Worm (Caenorhabditis elegans): ENCODE data around the gene cec-5.

The cec-5 gene

ce11 chrIV:7623868-7624267, 44.0 kb upstream of the cec-5 start (continued):
- no peak for TF ChIP-seq dpl-1 (GFP tag; optimal IDR thresholded peaks at IDR 0.05)
- no peak for TF ChIP-seq nhr-19 (GFP tag; conservative IDR thresholded peaks at IDR 0.05)
- TF ChIP-seq nhr-47 (tag; optimal IDR thresholded peaks at IDR 0.05), result peak; percentile 31
- TF ChIP-seq pax-3 (tag; optimal IDR thresholded peaks at IDR 0.05), result no peak
- TF ChIP-seq lin-14 (GFP tag; optimal IDR thresholded peaks at IDR 0.05), result peak; percentile 63
- no peak for TF ChIP-seq ceh-63 (GFP tag; optimal IDR thresholded peaks at IDR 0.05)
- no peak for TF ChIP-seq hlh-17 (GFP tag; optimal IDR thresholded peaks at IDR 0.05; ENCODE audit: borderline replicate concordance)
- no peak for TF ChIP-seq zip-4 (GFP tag; optimal IDR thresholded peaks at IDR 0.05)
- TF ChIP-seq aly-2 (tag; optimal IDR thresholded peaks at IDR 0.05), result peak; percentile 81
- no peak for TF ChIP-seq sptf-1 (tag; optimal IDR thresholded peaks at IDR 0.05)
- TF ChIP-seq ceh-82 (tag; optimal IDR thresholded peaks at IDR 0.05), result peak in 1 of 3 experiments; percentile 20
- no peak for TF ChIP-seq pag-3 (tag; optimal IDR thresholded peaks at IDR 0.05; ENCODE audit: borderline replicate concordance, insufficient read depth)
- TF ChIP-seq hpl-2 (GFP tag; optimal IDR thresholded peaks at IDR 0.05), result no peak
- no peak for TF ChIP-seq nhr-90 (tag; optimal IDR thresholded peaks at IDR 0.05; ENCODE audit: poor library complexity)
- no peak for TF ChIP-seq mdl-1 (tag; optimal IDR thresholded peaks at IDR 0.05)
- TF ChIP-seq ceh-90 (tag; optimal IDR thresholded peaks at IDR 0.05), result no peak
- TF ChIP-seq sox-4 (tag; optimal IDR thresholded peaks at IDR 0.05), result no peak
- no peak for TF ChIP-seq elt-3 (tag; optimal IDR thresholded peaks at IDR 0.05)
- TF ChIP-seq ceh-88 (GFP tag; IDR thresholded peaks at IDR 0.05), result no peak
- TF ChIP-seq nhr-11 (tag; optimal IDR thresholded peaks at IDR 0.05), result no peak
- no peak for TF ChIP-seq egl-27 (tag; optimal IDR thresholded peaks at IDR 0.05)
- TF ChIP-seq lsy-2 (tag; optimal IDR thresholded peaks at IDR 0.05), result peak in 1 of 2 experiments; percentile 3
- TF ChIP-seq nhr-28 (tag; optimal IDR thresholded peaks at IDR 0.05), result no peak
- no peak for TF ChIP-seq elt-2 (tag; optimal IDR thresholded peaks at IDR 0.05)
- TF ChIP-seq fkh-8 (tag; optimal IDR thresholded peaks at IDR 0.05), result no peak
- no peak for TF ChIP-seq nhr-20 (tag; optimal IDR thresholded peaks at IDR 0.05)
- no peak for TF ChIP-seq lin-39 (tag; optimal IDR thresholded peaks at IDR 0.05)
- TF ChIP-seq nhr-77 (tag; optimal IDR thresholded peaks at IDR 0.05), result no peak
- no peak for TF ChIP-seq fkh-4 (tag; optimal IDR thresholded peaks at IDR 0.05; ENCODE audit: borderline replicate concordance)
- no peak for TF ChIP-seq tbx-2 (tag; optimal IDR thresholded peaks at IDR 0.05)
- no peak for TF ChIP-seq ztf-4 (tag; optimal IDR thresholded peaks at IDR 0.05)
- TF ChIP-seq ama-1 (optimal IDR thresholded peaks at IDR 0.05), result no peak
- TF ChIP-seq zag-1 (tag; optimal IDR thresholded peaks at IDR 0.05), result no peak
- no peak for TF ChIP-seq ceh-8 (GFP tag; optimal IDR thresholded peaks at IDR 0.05)
- no peak for TF ChIP-seq alr-1 (tag; optimal IDR thresholded peaks at IDR 0.05; ENCODE audit: borderline replicate concordance)
- TF ChIP-seq nhr-237 (tag; optimal IDR thresholded peaks at IDR 0.05), result no peak
- TF ChIP-seq mef-2 (tag; optimal IDR thresholded peaks at IDR 0.05), result no peak
- no peak for TF ChIP-seq mep-1 (tag; optimal IDR thresholded peaks at IDR 0.05)
- TF ChIP-seq unc-86 (tag; optimal IDR thresholded peaks at IDR 0.05), result peak; percentile 71
- TF ChIP-seq nhr-76 (tag; optimal IDR thresholded peaks at IDR 0.05), result no peak
- TF ChIP-seq nhr-12 (tag; optimal IDR thresholded peaks at IDR 0.05), result no peak
- TF ChIP-seq efl-1 (optimal IDR thresholded peaks at IDR 0.05), result peak in 1 of 2 experiments; percentile 11
- TF ChIP-seq efl-1 (GFP tag; optimal IDR thresholded peaks at IDR 0.05 in 1 of 2), result no peak
- TF ChIP-seq unc-62 (GFP tag; optimal IDR thresholded peaks at IDR 0.05), result no peak
- TF ChIP-seq Y116A8C.19 (tag; optimal IDR thresholded peaks at IDR 0.05; ENCODE audit: borderline replicate concordance), result no peak
- TF ChIP-seq irx-1 (tag; optimal IDR thresholded peaks at IDR 0.05), result no peak
- TF ChIP-seq lin-35 (GFP tag; optimal IDR thresholded peaks at IDR 0.05), result no peak
- peak; percentile 13 for TF ChIP-seq nhr-71 (tag; optimal IDR thresholded peaks at IDR 0.05)
- no peak for TF ChIP-seq snpc-4 (tag; optimal IDR thresholded peaks at IDR 0.05)
- TF ChIP-seq lin-15B (tag; optimal IDR thresholded peaks at IDR 0.05), result no peak
- TF ChIP-seq unc-30 (tag; optimal IDR thresholded peaks at IDR 0.05), result no peak
- TF ChIP-seq unc-130 (tag; optimal IDR thresholded peaks at IDR 0.05), result no peak
- TF ChIP-seq swsn-7 (tag; optimal IDR thresholded peaks at IDR 0.05), result peak; percentile 15
- TF ChIP-seq ztf-11 (tag; optimal IDR thresholded peaks at IDR 0.05), result no peak
